Worm (Caenorhabditis elegans): Measurements from ENCODE around the gene srbc-1.

DNA sequence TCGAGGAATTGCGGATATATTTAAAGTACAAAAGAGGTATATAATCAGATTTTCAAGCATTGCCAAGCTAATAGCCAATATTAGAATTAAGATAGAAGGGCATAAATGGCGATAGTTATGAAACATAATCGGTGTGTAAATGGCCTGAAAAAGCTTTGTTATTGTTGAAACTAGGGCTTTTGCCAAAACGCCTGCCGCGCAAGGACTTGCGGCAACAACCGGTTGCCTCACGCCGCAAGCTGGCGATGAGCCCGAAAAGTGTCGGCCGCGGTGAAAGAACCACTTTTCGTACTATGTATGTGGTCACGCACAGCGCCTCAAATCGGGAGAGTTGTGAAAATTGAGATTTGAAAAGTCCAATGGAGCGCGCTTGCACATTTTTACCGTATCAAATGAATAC lies 2.4 kb downstream of the srbc-1 start:
- TF ChIP-seq nhr-25 (tag; optimal IDR thresholded peaks at IDR 0.05) (no peak), mdl-1 (tag; optimal IDR thresholded peaks at IDR 0.05) (no peak), lin-39 (tag; optimal IDR thresholded peaks at IDR 0.05) (no peak), ceh-9 (tag; optimal IDR thresholded peaks at IDR 0.05) (no peak), pqm-1 (tag; optimal IDR thresholded peaks at IDR 0.05) (no peak), fkh-10 (GFP tag; optimal IDR thresholded peaks at IDR 0.05) (no peak), nhr-11 (tag; optimal IDR thresholded peaks at IDR 0.05) (no peak)
